Fruit fly (Drosophila melanogaster) whole organism, pupa: ENCODE data around the gene CG15625.

Source experiments
- CG10348 ChIP-seq: fragments of 200-800 bp; sonication (Bioruptor generic); IDR thresholded peaks from 2 replicates; pipeline ENCODE4 v1.3.6; 2022; ENCODE audit warnings: missing biosample characterization, missing genetic modification characterization
- CG12605 ChIP-seq: fragments of 200-800 bp; sonication (Bioruptor generic); IDR thresholded peaks from 2 replicates; pipeline ENCODE4 v1.3.6; 2022; ENCODE audit warnings: missing biosample characterization, missing genetic modification characterization
- CG13204 ChIP-seq: fragments of 200-800 bp; sonication (Bioruptor generic); optimal IDR thresholded peaks from 2 replicates; lab custom pipeline; 2018; ENCODE audit warnings: missing biosample characterization, mild to moderate bottlenecking, missing genetic modification characterization, moderate library complexity
- CG14655 ChIP-seq: fragments of 200-800 bp; sonication (Bioruptor generic); optimal IDR thresholded peaks from 3 replicates; lab custom pipeline; 2017; ENCODE audit warnings: mild to moderate bottlenecking, missing biosample characterization, missing genetic modification reagents, missing genetic modification characterization
- CG15710 ChIP-seq: fragments of 200-800 bp; sonication (Bioruptor generic); optimal IDR thresholded peaks from 2 replicates; lab custom pipeline; 2018; ENCODE audit warnings: missing biosample characterization, mild to moderate bottlenecking, missing genetic modification characterization, moderate library complexity
- CG17806 ChIP-seq: fragments of 200-800 bp; sonication (Bioruptor generic); optimal IDR thresholded peaks from 2 replicates; lab custom pipeline; 2018; ENCODE audit warnings: missing biosample characterization, mild to moderate bottlenecking, missing genetic modification characterization, moderate library complexity
- CG32121 ChIP-seq: fragments of 200-800 bp; sonication (Bioruptor generic); IDR thresholded peaks from 2 replicates; pipeline ENCODE4 v1.3.6; 2022; ENCODE audit warnings: missing biosample characterization, missing genetic modification characterization
- CG34367 ChIP-seq: fragments of 200-800 bp; sonication (Bioruptor generic); optimal IDR thresholded peaks from 2 replicates; lab custom pipeline; 2018; ENCODE audit warnings: missing biosample characterization, mild to moderate bottlenecking, missing genetic modification characterization
- CG4496 ChIP-seq: fragments of 200-800 bp; sonication (Bioruptor generic); IDR thresholded peaks from 3 replicates; pipeline ENCODE4 v1.3.6; 2022; ENCODE audit warnings: missing biosample characterization, missing genetic modification characterization
- CG8159 ChIP-seq: fragments of 200-800 bp; sonication (Bioruptor generic); optimal IDR thresholded peaks from 3 replicates; lab custom pipeline; 2018; ENCODE audit warnings: missing biosample characterization, mild to moderate bottlenecking, missing genetic modification characterization, moderate library complexity
- CG8301 ChIP-seq: fragments of 200-800 bp; sonication (Bioruptor generic); optimal IDR thresholded peaks from 2 replicates; lab custom pipeline; 2018; ENCODE audit warnings: missing biosample characterization, mild to moderate bottlenecking, missing genetic modification characterization
- CG9948 ChIP-seq: fragments of 200-800 bp; sonication (Bioruptor generic); optimal IDR thresholded peaks from 2 replicates; lab custom pipeline; 2018; ENCODE audit warnings: missing biosample characterization, mild to moderate bottlenecking, missing genetic modification characterization, moderate library complexity
- D1 ChIP-seq: fragments of 200-800 bp; sonication (Bioruptor generic); optimal IDR thresholded peaks from 2 replicates; lab custom pipeline; 2018; ENCODE audit warnings: missing biosample characterization, mild to moderate bottlenecking, missing genetic modification characterization, moderate library complexity
- EcR ChIP-seq: fragments of 200-800 bp; sonication (Bioruptor generic); optimal IDR thresholded peaks from 3 replicates; lab custom pipeline; 2019; ENCODE audit warnings: missing biosample characterization, missing genetic modification characterization, mild to moderate bottlenecking, moderate library complexity, missing genetic modification reagents
- Ets98B ChIP-seq: fragments of 200-800 bp; sonication (Bioruptor generic); IDR thresholded peaks from 2 replicates; pipeline ENCODE4 v1.3.6; 2022; ENCODE audit warnings: missing biosample characterization, missing genetic modification characterization
- Pif1A ChIP-seq: fragments of 200-800 bp; sonication (Bioruptor generic); optimal IDR thresholded peaks from 3 replicates; lab custom pipeline; 2016; ENCODE audit warnings: missing biosample characterization, missing genetic modification characterization
- Pif1B ChIP-seq: fragments of 200-800 bp; sonication (Bioruptor generic); optimal IDR thresholded peaks from 3 replicates; lab custom pipeline; 2016; ENCODE audit warnings: missing biosample characterization, missing genetic modification characterization
- Snoo ChIP-seq: fragments of 200-800 bp; sonication (Bioruptor generic); optimal IDR thresholded peaks from 3 replicates; lab custom pipeline; 2017; ENCODE audit warnings: missing biosample characterization, mild to moderate bottlenecking, missing genetic modification characterization, inconsistent platforms
- fd96Ca ChIP-seq: fragments of 200-800 bp; sonication (Bioruptor generic); IDR thresholded peaks from 3 replicates; pipeline ENCODE4 v1.3.6; 2022; ENCODE audit warnings: missing biosample characterization, missing genetic modification characterization
- gl ChIP-seq: fragments of 200-800 bp; sonication (Bioruptor generic); optimal IDR thresholded peaks from 2 replicates; lab custom pipeline; 2018; ENCODE audit warnings: missing biosample characterization, mild to moderate bottlenecking, missing genetic modification characterization
- rn ChIP-seq: fragments of 200-800 bp; sonication (Bioruptor generic); IDR thresholded peaks from 2 replicates; pipeline ENCODE4 v1.3.6; 2022; ENCODE audit warnings: missing biosample characterization, missing genetic modification characterization

CG15625 gene

dm6 chr2L:4893612-4894011 is 3.8 kb downstream of the CG15625 start:
- TF ChIP-seq CG17806 (tag; lab: Kevin White, UChicago) = no peak
- TF ChIP-seq fd96Ca = no peak
- no peak for TF ChIP-seq Pif1B
- no peak for TF ChIP-seq CG9948 (tag; lab: Kevin White, UChicago)
- no peak for TF ChIP-seq CG12605 (GFP tag; lab: Robert Waterston, UW)
- no peak for TF ChIP-seq CG8159 (tag; lab: Kevin White, UChicago)
- TF ChIP-seq Pif1A (GFP tag; lab: Kevin White, UChicago) = no peak
- TF ChIP-seq CG34367 (tag; lab: Kevin White, UChicago) = no peak
- TF ChIP-seq Snoo = no peak
- no peak for TF ChIP-seq gl
- TF ChIP-seq CG32121 (GFP tag; lab: Robert Waterston, UW) = no peak
- no peak for TF ChIP-seq CG10348 (GFP tag; lab: Robert Waterston, UW)
- no peak for TF ChIP-seq CG14655 (GFP tag; lab: Kevin White, UChicago)
- no peak for TF ChIP-seq CG4496 (GFP tag; lab: Robert Waterston, UW)
- no peak for TF ChIP-seq D1 (tag; lab: Kevin White, UChicago)
- no peak for TF ChIP-seq rn (GFP tag; lab: Robert Waterston, UW)
- TF ChIP-seq Ets98B (GFP tag; lab: Robert Waterston, UW) = no peak
- TF ChIP-seq CG15710 (tag; lab: Kevin White, UChicago) = no peak
- TF ChIP-seq EcR (GFP tag; lab: Kevin White, UChicago) = no peak

- TF ChIP-seq CG17806 (tag; lab: Kevin White, UChicago) = no peak
- TF ChIP-seq CG14655 (GFP tag; lab: Kevin White, UChicago) = no peak
- no peak for TF ChIP-seq CG8301 (tag; lab: Kevin White, UChicago)
- TF ChIP-seq CG10348 (GFP tag; lab: Robert Waterston, UW) = no peak
- no peak for TF ChIP-seq rn (GFP tag; lab: Robert Waterston, UW)
- TF ChIP-seq Ets98B (GFP tag; lab: Robert Waterston, UW) = no peak
- no peak for TF ChIP-seq CG8159 (tag; lab: Kevin White, UChicago)
- no peak for TF ChIP-seq CG34367 (tag; lab: Kevin White, UChicago)
- TF ChIP-seq Pif1A (GFP tag; lab: Kevin White, UChicago) = no peak
- no peak for TF ChIP-seq Pif1B
These were observed 6.1 kb downstream of the CG15625 start for dm6 chr2L:4895902-4896301.

dm6 chr2L:4896484-4897205 is 6.8 kb downstream of the CG15625 start:
- TF ChIP-seq CG13204 (GFP tag; lab: Kevin White, UChicago) (no peak), CG12605 (GFP tag; lab: Robert Waterston, UW) (no peak), Ets98B (GFP tag; lab: Robert Waterston, UW) (0 out of 2 replicates have a peak, but pooled peaks have one; percentile 13), CG8159 (tag; lab: Kevin White, UChicago) (no peak), rn (GFP tag; lab: Robert Waterston, UW) (no peak), EcR (GFP tag; lab: Kevin White, UChicago) (peak; percentile 14), Snoo (no peak)

- TF ChIP-seq rn (GFP tag; lab: Robert Waterston, UW) = no peak
- no peak for TF ChIP-seq CG4496 (GFP tag; lab: Robert Waterston, UW)
- TF ChIP-seq Pif1A (GFP tag; lab: Kevin White, UChicago) = no peak
- TF ChIP-seq CG14655 (GFP tag; lab: Kevin White, UChicago) = no peak
- no peak for TF ChIP-seq gl
- TF ChIP-seq Pif1B = no peak
- no peak for TF ChIP-seq Snoo
- TF ChIP-seq CG15710 (tag; lab: Kevin White, UChicago) = no peak
- TF ChIP-seq CG13204 (GFP tag; lab: Kevin White, UChicago) = no peak
- no peak for TF ChIP-seq CG9948 (tag; lab: Kevin White, UChicago)
- no peak for TF ChIP-seq CG34367 (tag; lab: Kevin White, UChicago)
- no peak for TF ChIP-seq fd96Ca
- TF ChIP-seq CG32121 (GFP tag; lab: Robert Waterston, UW) = no peak
- TF ChIP-seq EcR (GFP tag; lab: Kevin White, UChicago) = no peak
These were observed 8.4 kb downstream of the CG15625 start for dm6 chr2L:4898165-4898564.

- TF ChIP-seq CG15710 (tag; lab: Kevin White, UChicago) = no peak
- no peak for TF ChIP-seq D1 (tag; lab: Kevin White, UChicago)
- TF ChIP-seq CG13204 (GFP tag; lab: Kevin White, UChicago) = no peak
- TF ChIP-seq Pif1A (GFP tag; lab: Kevin White, UChicago) = no peak
- TF ChIP-seq gl = no peak
These were observed 10.1 kb downstream of the CG15625 start for dm6 chr2L:4899599-4900559.

- no peak for TF ChIP-seq CG8159 (tag; lab: Kevin White, UChicago)
- no peak for TF ChIP-seq D1 (tag; lab: Kevin White, UChicago)
- TF ChIP-seq Pif1B = no peak
- TF ChIP-seq CG12605 (GFP tag; lab: Robert Waterston, UW) = no peak
- TF ChIP-seq CG4496 (GFP tag; lab: Robert Waterston, UW) = no peak
- TF ChIP-seq CG14655 (GFP tag; lab: Kevin White, UChicago) = no peak
- no peak for TF ChIP-seq CG9948 (tag; lab: Kevin White, UChicago)
- TF ChIP-seq CG8301 (tag; lab: Kevin White, UChicago) = no peak
- no peak for TF ChIP-seq CG13204 (GFP tag; lab: Kevin White, UChicago)
- no peak for TF ChIP-seq EcR (GFP tag; lab: Kevin White, UChicago)
- no peak for TF ChIP-seq fd96Ca
These were observed 14.0 kb downstream of the CG15625 start for dm6 chr2L:4903838-4904237.
